Worm (Caenorhabditis elegans): ENCODE results near the gene srbc-67.

The srbc-67 gene

DNA sequence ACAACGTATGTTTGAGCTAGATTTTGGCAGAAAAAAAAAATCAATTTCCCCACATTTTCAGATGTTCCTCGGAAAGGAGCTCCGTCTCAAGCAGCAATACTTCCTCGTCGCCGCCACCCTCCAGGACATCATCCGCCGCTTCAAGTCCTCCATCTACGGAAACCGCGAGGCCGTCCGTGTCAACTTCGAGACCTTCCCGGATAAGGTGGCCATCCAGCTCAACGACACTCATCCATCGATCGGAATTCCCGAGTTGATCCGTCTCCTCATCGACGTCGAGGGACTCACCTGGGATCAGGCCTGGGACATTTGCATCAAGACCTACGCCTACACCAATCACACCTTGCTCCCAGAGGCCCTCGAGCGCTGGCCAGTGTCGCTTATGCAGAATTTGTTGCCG is 41.7 kb upstream of the srbc-67 start:
- no peak for TF ChIP-seq ceh-6 (GFP tag; optimal IDR thresholded peaks at IDR 0.05)
- no peak for TF ChIP-seq syd-9 (tag; optimal IDR thresholded peaks at IDR 0.05)

DNA sequence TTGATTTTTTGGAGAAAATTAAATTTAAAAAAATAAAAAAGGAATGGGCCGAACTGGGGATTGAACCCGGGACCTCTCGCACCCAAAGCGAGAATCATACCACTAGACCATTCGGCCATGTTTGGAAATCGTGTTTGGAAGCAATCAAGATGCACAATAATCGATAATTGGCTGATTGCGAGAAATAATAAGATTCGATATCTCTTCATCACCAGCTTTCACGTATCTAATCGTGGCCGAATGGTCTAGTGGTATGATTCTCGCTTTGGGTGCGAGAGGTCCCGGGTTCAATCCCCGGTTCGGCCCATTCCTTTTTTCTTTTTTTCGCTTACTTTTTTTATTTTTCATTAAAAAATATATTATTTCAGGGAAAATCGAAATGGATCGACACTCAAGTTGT is 41.1 kb upstream of the srbc-67 start:
- TF ChIP-seq C08G9.2 (tag; optimal IDR thresholded peaks at IDR 0.05) (no peak), ceh-24 (tag; optimal IDR thresholded peaks at IDR 0.05) (no peak)

DNA sequence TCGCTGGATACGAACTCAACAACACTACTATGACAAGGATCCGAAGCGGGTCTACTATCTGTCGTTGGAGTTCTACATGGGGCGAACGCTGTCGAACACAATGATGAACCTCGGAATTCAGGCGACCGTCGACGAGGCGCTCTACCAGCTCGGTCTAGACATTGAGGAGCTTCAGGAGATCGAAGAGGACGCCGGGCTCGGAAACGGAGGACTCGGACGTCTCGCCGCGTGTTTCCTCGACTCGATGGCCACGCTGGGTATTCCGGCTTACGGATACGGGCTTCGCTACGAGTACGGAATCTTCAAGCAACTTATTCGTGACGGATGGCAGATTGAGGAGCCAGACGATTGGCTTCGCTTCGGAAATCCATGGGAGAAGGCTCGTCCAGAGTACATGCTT is 40.6 kb upstream of the srbc-67 start:
- TF ChIP-seq fkh-10 (GFP tag; optimal IDR thresholded peaks at IDR 0.05) (no peak), npax-4 (tag; optimal IDR thresholded peaks at IDR 0.05) (no peak)

DNA sequence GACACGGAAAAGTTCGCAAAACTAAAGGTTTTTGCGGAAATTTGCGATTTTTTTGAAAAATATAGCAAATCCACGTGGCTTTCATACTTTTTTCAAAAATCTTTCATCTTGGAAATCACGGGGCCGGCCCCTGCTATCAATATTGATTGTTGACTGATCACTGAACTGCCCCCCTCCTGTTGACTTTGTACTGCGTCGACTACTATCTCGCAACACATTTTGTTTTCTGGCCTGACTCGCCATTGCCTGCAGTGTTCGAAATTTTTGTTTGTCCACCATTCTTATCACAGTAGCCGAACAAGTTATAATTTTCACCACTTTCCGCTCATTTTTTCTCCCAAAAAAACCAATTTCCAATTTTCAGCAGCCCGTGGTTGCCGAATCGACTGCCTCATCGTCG is 40.0 kb upstream of the srbc-67 start:
- no peak for TF ChIP-seq ceh-14 (tag; optimal IDR thresholded peaks at IDR 0.05)
- TF ChIP-seq lin-11 (tag; optimal IDR thresholded peaks at IDR 0.05): no peak
- no peak for TF ChIP-seq hlh-30 (tag; optimal IDR thresholded peaks at IDR 0.05; ENCODE audit: insufficient read depth)
- TF ChIP-seq syd-9 (tag; optimal IDR thresholded peaks at IDR 0.05): no peak
- TF ChIP-seq pag-3 (tag; optimal IDR thresholded peaks at IDR 0.05; ENCODE audit: borderline replicate concordance): no peak
- TF ChIP-seq ceh-6 (GFP tag; optimal IDR thresholded peaks at IDR 0.05): no peak
- no peak for TF ChIP-seq tbx-2 (tag; optimal IDR thresholded peaks at IDR 0.05)
- TF ChIP-seq lim-6 (tag; optimal IDR thresholded peaks at IDR 0.05): no peak
- no peak for TF ChIP-seq unc-86 (tag; optimal IDR thresholded peaks at IDR 0.05)
- no peak for TF ChIP-seq unc-3 (GFP tag; conservative IDR thresholded peaks at IDR 0.05)
- TF ChIP-seq unc-3 (tag; optimal IDR thresholded peaks at IDR 0.05): no peak
- TF ChIP-seq hlh-15 (tag; optimal IDR thresholded peaks at IDR 0.05): no peak
- no peak for TF ChIP-seq Y22D7AL.16 (tag; optimal IDR thresholded peaks at IDR 0.05)
- no peak for TF ChIP-seq ceh-45 (GFP tag; IDR thresholded peaks at IDR 0.05)
- no peak for TF ChIP-seq elt-2 (tag; optimal IDR thresholded peaks at IDR 0.05)
- TF ChIP-seq odd-2 (tag; optimal IDR thresholded peaks at IDR 0.05): no peak
- no peak for TF ChIP-seq fkh-6 (tag; optimal IDR thresholded peaks at IDR 0.05)
- no peak for TF ChIP-seq ahr-1 (tag; optimal IDR thresholded peaks at IDR 0.05)
- TF ChIP-seq ets-4 (tag; optimal IDR thresholded peaks at IDR 0.05): no peak
- no peak for TF ChIP-seq ceh-22 (tag; optimal IDR thresholded peaks at IDR 0.05)

DNA sequence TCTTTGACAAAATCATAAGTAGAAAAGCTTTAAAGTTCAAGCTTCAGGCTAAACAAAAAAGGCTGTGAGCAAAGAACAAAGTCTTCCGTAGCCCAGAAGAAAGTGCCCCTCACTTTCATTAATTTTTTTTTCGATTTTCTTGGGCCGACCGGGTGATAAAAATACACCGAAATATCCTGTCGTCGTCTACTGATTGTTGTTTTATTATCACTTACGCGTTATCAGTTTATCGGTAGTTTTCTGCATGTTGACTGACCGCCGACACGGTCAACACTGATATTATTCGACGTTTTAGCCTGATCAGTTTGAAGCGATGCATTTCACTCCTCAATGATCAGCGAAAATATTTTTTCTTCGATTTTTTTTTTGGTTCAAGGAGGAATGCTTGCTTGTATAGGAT is 39.4 kb upstream of the srbc-67 start:
- TF ChIP-seq hlh-13 (GFP tag; optimal IDR thresholded peaks at IDR 0.05) (no peak), ceh-48 (tag; optimal IDR thresholded peaks at IDR 0.05) (no peak), nhr-11 (tag; optimal IDR thresholded peaks at IDR 0.05) (no peak), elt-2 (tag; optimal IDR thresholded peaks at IDR 0.05) (peak; percentile 88), tbx-7 (tag; optimal IDR thresholded peaks at IDR 0.05) (no peak), pax-1 (tag; optimal IDR thresholded peaks at IDR 0.05) (no peak)

DNA sequence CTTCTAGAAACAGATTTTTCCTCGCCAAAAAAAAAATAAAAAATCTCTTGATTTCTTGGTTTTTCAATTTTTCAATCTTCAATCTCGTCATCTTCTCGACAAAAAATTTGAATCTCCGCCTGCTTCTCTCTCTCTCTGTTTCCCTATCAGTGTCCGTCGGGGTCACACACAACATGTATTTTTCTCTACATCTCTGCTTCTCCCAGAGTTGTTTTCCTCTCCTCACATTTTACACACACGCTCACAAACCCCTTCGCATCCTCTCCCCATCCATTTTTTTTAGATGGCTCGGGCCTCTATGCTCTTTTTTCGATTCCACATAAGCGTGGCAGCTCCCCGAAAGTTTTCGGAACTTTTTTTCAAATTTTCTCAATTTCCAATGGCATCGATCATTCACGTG is 38.8 kb upstream of the srbc-67 start:
- peak; percentile 9 for TF ChIP-seq nfya-1 (tag; optimal IDR thresholded peaks at IDR 0.05)
- TF ChIP-seq ref-2 (tag; optimal IDR thresholded peaks at IDR 0.05): no peak
- TF ChIP-seq ceh-18 (tag; optimal IDR thresholded peaks at IDR 0.05): peak; percentile 41
- TF ChIP-seq unc-55 (GFP tag; optimal IDR thresholded peaks at IDR 0.05): peak; percentile 2
- TF ChIP-seq ztf-16 (tag; optimal IDR thresholded peaks at IDR 0.05): no peak

All from whole organism, late embryonic.